Worm (Caenorhabditis elegans) whole organism, L2 larva: Measurements from ENCODE around the gene srg-25.

Source experiments
- dmd-4 ChIP-seq: sonication (generic microtip); optimal IDR thresholded peaks from 2 replicates; lab custom pipeline; 2017; ENCODE audit warnings: missing biosample characterization, missing genetic modification characterization
- elt-1 ChIP-seq: fragments of 150-350 bp; optimal IDR thresholded peaks from 2 replicates; lab custom pipeline; 2014; ENCODE audit warnings: missing biosample characterization, missing genetic modification characterization
- elt-3 ChIP-seq: sonication (generic microtip); optimal IDR thresholded peaks from 2 replicates; lab custom pipeline; 2017; ENCODE audit warnings: missing biosample characterization, missing genetic modification characterization
- mdl-1 ChIP-seq, 2 experiments: fragments of 150-350 bp in 1 of 2; sonication (generic microtip) in 1 of 2; optimal IDR thresholded peaks; 2 replicates each; lab custom pipeline; 2017; ENCODE audit warnings: missing biosample characterization in 2 of 2, missing genetic modification characterization in 2 of 2
- nhr-12 ChIP-seq: fragments of 150-350 bp; optimal IDR thresholded peaks from 2 replicates; lab custom pipeline; 2014; ENCODE audit warnings: missing biosample characterization, missing genetic modification characterization
- nhr-237 ChIP-seq: fragments of 150-350 bp; optimal IDR thresholded peaks from 2 replicates; lab custom pipeline; 2014; ENCODE audit warnings: missing biosample characterization, missing genetic modification characterization
- nhr-77 ChIP-seq: fragments of 150-350 bp; optimal IDR thresholded peaks from 2 replicates; lab custom pipeline; 2014; ENCODE audit warnings: missing biosample characterization, missing genetic modification characterization
- unc-55 ChIP-seq: fragments of 150-350 bp; sonication (generic microtip); optimal IDR thresholded peaks from 3 replicates; lab custom pipeline; 2014; ENCODE audit warnings: missing biosample characterization, missing genetic modification reagents, missing genetic modification characterization
- ztf-1 ChIP-seq: fragments of 200-800 bp; sonication (Bioruptor generic); conservative IDR thresholded peaks from 2 replicates; pipeline ENCODE4 v1.3.6; 2022; ENCODE audit warnings: missing genetic modification characterization, missing compliant biosample characterization
- ztf-4 ChIP-seq: fragments of 150-350 bp; optimal IDR thresholded peaks from 2 replicates; lab custom pipeline; 2014; ENCODE audit warnings: missing biosample characterization, missing genetic modification characterization

ce11 chrV:5297740-5298139 is 47.6 kb downstream of the srg-25 start:
- TF ChIP-seq nhr-237 (tag; lab: Kevin White, UChicago) (no peak), nhr-77 (tag; lab: Kevin White, UChicago) (no peak), elt-3 (tag; lab: Kevin White, UChicago) (no peak), mdl-1 (tag; optimal IDR thresholded peaks at IDR 0.05; lab: Kevin White, UChicago) (no peak), elt-1 (tag; lab: Kevin White, UChicago) (no peak), dmd-4 (tag; lab: Kevin White, UChicago) (no peak), nhr-12 (tag; lab: Kevin White, UChicago) (no peak), unc-55 (GFP tag; lab: Kevin White, UChicago) (no peak), ztf-4 (no peak), ztf-1 (GFP tag; lab: Robert Waterston, UW) (no peak)
